Worm (Caenorhabditis elegans) whole organism, L4/young adult: ENCODE results near the gene algn-3.
"Not testable (repeated sequence)": the region's sequence is repeated elsewhere in the genome, so short reads cannot be mapped to it uniquely, and the experiment has no call there.

ENCODE experiments used
- W03F9.2 ChIP-seq: fragments of 150-350 bp; optimal IDR thresholded peaks from 2 replicates; lab custom pipeline; 2014; ENCODE audit warnings: missing biosample characterization, missing genetic modification characterization
- dao-5 ChIP-seq: sonication (generic microtip); optimal IDR thresholded peaks from 2 replicates; lab custom pipeline; 2016; ENCODE audit warnings: missing genotype, missing genetic modification characterization, moderate library complexity, missing compliant biosample characterization
- him-1 ChIP-seq: sonication (generic microtip); optimal IDR thresholded peaks from 2 replicates; lab custom pipeline; 2016; ENCODE audit warnings: missing genotype, missing genetic modification reagents, missing genetic modification characterization, missing compliant biosample characterization

Gene algn-3

DNA sequence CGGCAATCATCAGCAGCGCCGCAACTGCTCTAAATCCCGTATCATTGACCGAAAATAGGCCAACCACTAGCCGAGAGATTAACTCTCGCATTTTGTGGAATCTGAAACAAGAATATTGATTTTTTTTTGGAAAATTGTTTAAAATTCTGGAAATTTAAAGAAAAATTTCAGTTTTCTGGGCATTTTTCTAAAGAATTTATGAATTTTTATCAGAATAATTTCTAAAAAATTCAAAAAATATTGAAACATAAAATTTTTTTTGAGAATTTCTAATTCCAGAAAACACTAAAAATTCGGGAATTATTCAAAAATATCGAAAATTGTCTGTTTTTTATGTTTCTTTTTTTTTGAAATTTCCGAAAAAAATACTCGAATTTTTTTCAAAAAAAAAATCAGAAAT is at the start of gene algn-3:
algn-3 (minus strand) TSS at position 101 of the 400 bp plus-strand sequence.
- TF ChIP-seq him-1 (tag; lab: Kevin White, UChicago) = no peak
- TF ChIP-seq W03F9.2 (tag; lab: Kevin White, UChicago) = no peak
- TF ChIP-seq dao-5 (tag; lab: Kevin White, UChicago) = no peak

DNA sequence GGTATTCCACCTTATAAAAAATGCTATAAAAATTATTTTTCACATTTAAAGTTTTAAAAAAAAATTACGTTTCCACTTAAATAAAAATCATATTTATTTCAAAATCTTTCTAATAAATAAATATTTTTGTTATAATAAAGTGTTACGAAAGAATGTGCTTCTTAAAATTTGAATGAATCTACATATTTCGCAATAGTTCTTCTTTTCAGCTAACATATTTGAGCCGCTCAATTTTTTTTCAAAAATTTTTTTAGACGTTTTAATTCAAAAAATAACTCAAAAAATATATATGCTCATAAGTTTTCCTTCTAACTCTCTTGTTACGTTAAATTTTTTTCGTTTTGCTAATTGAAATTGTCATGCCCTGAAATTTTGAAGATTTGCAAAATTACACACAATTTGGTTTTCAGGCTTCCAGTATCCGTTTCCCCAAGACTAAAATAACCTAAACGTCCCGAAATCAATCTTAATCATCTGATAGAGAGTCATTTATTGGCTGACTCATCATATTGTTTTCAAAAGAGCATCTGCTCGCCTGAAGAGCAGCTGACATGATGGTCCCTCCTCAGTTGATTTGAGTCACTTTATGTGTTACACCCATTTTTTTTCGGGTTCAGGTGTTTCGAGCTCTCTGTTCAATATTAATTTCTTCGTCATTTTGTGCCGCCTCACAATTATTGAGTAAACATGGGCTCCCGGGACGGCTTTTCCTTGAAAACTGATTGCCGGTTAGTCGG is 45.8 kb upstream of the algn-3 start, which contains the start of gene efhd-1:
efhd-1 (plus strand) TSS at position 582 of the 737 bp plus-strand sequence.
- TF ChIP-seq W03F9.2 (tag; lab: Kevin White, UChicago) (no peak), dao-5 (tag; lab: Kevin White, UChicago) (no peak), him-1 (tag; lab: Kevin White, UChicago) (no peak)

DNA sequence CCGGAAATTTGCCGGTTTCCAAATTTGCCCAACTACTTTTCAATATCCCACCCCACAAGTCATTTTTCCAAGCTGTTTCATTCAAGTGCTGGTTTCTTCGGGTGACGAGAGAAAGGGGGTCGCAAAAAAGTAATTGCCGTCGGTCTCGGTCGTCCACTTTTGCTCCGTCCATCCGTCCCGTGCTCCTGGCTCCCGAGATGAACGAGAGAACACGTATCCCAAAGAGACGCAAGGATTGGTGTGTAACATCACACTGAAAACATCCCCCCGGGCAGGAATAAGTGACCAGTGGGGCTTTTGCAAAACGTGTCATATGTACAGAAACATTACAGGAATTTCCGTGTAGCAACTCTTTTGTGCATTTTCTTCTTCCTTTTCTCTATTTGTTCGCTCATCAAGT is 44.0 kb upstream of the algn-3 start:
- TF ChIP-seq him-1 (tag; lab: Kevin White, UChicago) (no peak), dao-5 (tag; lab: Kevin White, UChicago) (no peak), W03F9.2 (tag; lab: Kevin White, UChicago) (no peak)

DNA sequence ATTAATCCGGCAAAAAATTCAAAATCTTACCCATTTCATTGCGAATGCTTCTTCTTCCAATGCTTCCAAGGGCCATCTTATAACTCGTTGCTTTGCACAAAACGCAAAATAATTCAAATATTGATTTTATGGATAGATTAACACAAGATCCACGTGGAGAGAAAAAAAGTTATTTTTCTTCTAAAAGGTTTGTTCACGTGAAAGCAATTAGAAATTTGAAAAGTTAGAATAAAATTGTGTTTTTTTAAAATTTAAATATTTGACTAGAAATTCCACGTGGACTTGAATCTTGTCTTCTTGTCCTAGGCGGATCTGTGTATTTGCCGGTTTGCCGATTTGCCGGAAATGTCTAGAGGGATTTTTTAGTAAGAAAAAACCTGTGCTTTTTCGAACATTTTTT is 42.5 kb upstream of the algn-3 start, which contains the start of gene Y48B6A.5:
Y48B6A.5 (minus strand) TSS at position 101 of the 400 bp plus-strand sequence.
- no peak for TF ChIP-seq W03F9.2 (tag; lab: Kevin White, UChicago)
- no peak for TF ChIP-seq him-1 (tag; lab: Kevin White, UChicago)
- no peak for TF ChIP-seq dao-5 (tag; lab: Kevin White, UChicago)

DNA sequence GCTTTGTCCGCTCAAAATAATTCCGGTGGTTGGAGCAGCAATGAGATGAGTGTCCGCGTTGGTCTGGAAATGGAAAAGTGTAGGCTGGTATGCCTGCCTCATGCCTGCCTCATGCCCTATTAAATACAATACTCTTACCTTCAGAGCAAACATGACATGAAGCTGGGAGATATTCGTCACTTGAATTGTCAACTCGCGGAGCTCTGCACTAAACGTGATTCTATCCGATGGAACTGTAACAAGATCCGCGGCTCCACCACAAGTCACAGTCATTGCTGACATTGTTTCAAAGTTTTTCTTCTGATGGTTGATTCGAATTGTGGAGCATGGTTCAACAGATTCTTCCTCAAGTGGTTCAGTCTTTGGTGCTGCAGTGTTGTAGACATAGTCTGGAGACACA is 40.5 kb upstream of the algn-3 start:
- TF ChIP-seq him-1 (tag; lab: Kevin White, UChicago) (no peak), W03F9.2 (tag; lab: Kevin White, UChicago) (no peak), dao-5 (tag; lab: Kevin White, UChicago) (no peak)

DNA sequence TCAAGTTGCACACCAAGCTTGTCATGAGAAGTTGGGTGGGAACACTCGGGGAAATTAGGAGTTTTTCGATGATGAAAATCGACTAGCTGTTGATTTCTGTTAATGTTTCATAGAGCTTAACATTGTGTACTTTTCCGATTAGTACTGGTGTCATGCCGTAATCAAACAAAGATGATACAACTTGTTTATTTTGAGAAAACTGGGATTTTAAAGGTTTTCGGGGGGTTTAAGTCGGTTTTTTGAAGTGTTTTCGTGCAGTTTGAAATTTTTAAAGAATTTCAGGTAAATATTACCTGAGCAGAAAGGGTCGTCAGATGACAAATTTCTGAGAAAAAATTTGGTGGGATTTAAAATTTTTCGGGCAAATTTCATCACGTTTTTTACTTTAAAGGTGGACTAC is 38.9 kb upstream of the algn-3 start, which contains the start of gene eat-2:
eat-2 (minus strand) TSS at position 101 of the 400 bp plus-strand sequence.
- TF ChIP-seq him-1 (tag; lab: Kevin White, UChicago) = no peak
- no peak for TF ChIP-seq W03F9.2 (tag; lab: Kevin White, UChicago)
- no peak for TF ChIP-seq dao-5 (tag; lab: Kevin White, UChicago)

DNA sequence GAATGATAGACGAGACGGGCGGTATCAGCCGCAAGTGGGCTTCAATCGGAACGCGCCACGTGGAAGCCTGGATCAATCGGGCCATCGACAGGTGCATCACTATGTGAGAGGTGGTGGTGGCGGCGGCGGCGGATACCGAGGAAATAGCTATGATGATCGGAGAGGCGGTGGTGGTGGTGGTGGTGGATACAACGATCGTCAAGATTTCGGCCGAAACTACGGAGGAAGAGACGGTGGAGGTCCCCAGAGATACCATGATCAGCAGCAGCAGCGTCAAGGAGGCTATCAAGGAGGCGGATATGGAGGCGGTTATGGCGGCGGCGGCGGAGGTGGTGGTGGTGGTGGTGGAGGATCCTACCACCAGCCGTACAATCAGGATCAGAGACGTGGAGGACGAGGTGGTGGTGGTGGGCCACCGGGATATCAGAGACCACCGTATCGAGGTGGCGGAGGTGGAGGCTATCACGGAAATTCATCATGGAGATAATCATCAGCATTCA is 32.8 kb upstream of the algn-3 start:
- TF ChIP-seq him-1 (tag; lab: Kevin White, UChicago) (no peak), dao-5 (tag; lab: Kevin White, UChicago) (no peak), W03F9.2 (tag; lab: Kevin White, UChicago) (no peak)

DNA sequence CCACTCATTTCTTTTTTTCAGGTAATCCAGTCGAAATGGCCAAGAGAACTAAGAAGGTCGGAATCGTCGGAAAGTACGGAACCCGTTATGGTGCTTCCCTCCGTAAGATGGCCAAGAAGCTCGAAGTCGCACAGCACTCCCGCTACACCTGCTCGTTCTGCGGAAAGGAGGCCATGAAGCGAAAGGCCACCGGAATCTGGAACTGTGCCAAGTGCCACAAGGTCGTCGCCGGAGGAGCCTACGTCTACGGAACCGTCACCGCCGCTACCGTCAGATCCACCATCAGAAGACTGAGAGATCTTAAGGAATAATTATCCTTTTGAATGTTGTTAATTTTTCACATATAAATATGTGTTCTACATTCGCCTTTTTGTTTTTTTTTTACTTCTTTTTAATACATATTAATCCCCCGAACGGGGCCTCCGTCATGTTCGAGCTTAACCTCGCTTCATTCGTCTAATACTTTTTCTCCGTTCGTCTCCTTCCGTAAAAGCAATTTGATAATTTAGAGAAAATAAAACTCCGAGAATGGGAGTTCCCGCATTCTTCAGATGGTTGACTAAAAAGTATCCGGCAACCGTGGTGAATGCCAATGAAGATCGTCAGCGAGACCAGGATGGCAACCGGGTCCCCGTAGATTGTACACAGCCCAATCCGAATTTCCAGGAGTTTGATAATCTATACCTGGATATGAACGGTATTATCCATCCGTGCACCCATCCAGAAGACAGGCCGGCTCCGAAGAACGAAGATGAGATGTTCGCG is 22.8 kb upstream of the algn-3 start, which contains the start of the genes rpl-43 and xrn-2:
rpl-43 (plus strand) TSS at position 36 of the 765 bp plus-strand sequence.
xrn-2 (plus strand) TSS at position 510 of the 765 bp plus-strand sequence.
- TF ChIP-seq dao-5 (tag; lab: Kevin White, UChicago) (peak; percentile 17), him-1 (tag; lab: Kevin White, UChicago) (no peak)

DNA sequence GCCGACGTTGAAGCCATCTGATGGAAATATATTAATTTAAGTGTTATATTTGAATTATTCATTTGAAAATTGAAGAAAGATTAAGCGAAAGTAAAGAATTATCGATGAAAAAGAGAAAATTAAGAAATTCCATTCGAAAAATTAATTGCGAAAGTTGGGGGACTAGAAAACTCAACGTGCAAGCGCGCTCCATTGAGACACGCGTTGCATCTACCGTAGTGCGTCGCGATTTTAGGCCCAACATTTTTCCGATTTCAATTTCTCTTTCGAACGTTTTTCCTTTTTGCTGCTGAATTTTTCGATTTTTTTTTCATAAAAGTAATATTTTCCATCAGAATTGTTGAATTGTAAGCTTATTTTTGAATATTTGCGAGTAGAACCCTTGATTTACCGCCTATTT is 21.7 kb upstream of the algn-3 start, which contains the start of gene Y48B6A.1:
Y48B6A.1 (minus strand) TSS at position 17 of the 400 bp plus-strand sequence.
- TF ChIP-seq dao-5 (tag; lab: Kevin White, UChicago) (no peak), W03F9.2 (tag; lab: Kevin White, UChicago) (peak; percentile 97), him-1 (tag; lab: Kevin White, UChicago) (peak; percentile 75)

DNA sequence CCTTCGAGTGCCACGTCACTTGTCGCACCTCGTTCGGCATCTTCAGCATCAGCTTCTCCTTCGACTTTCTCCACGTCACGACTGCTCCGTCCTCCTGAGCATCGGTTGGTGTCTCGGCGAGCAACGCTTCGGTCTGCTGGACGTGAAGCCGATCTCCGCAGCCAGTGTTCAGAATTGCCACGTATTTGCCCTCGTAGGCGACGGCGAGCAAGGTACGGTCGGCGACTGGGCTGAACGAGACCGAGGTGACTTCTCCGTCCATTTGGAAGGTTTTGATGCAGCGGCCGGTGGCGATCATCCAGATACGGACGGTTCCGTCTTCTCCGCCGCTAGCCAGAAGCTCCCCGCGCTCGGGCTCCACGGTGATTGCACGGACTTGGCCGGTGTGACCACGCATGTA is 19.6 kb upstream of the algn-3 start:
- TF ChIP-seq W03F9.2 (tag; lab: Kevin White, UChicago) = no peak
- no peak for TF ChIP-seq dao-5 (tag; lab: Kevin White, UChicago)
- no peak for TF ChIP-seq him-1 (tag; lab: Kevin White, UChicago)

DNA sequence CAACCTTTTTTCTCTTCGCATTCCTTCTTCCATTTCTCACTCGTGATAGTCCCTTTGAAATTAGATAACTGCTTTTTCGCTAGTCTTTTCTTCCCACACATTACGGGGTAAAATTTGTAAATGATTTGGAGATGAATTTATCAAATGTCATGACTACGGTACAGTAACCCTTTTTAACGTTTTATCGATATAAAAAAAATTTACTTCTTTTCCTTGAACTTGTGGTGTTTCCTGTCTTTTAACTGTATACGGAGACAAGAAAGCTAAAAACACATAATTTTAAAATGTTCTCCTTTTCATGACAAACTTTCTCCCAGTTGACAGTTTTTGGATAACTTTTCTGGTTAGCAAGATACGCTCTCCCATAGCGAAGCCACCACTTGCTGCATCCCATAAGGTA is 17.4 kb upstream of the algn-3 start, which contains the start of gene W03H9.1:
W03H9.1 (minus strand) TSS at position 101 of the 400 bp plus-strand sequence.
- TF ChIP-seq dao-5 (tag; lab: Kevin White, UChicago) = no peak

DNA sequence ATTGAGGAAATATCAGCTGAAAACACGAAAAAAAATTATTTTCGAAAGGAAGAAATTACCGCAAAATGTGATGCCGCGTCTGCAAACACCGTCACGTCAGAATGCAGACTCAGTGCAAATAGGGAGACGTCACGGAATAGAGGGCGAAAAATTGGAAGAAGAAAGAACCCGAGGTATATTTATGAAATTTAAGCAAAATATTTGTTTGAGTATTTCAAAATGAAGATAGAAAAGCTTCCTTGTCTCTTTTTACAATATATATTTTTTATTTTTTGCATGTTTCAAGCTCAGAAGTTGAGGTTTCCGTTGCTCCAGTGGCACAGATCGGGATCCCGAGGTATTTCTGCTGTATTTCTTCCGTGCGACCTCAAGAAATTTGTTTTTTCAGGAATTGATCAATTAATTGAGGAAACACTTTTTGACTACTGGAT is 11.2 kb upstream of the algn-3 start, which contains the start of gene W03H9.2:
W03H9.2 (minus strand) TSS at position 32 of the 431 bp plus-strand sequence.
- TF ChIP-seq W03F9.2 (tag; lab: Kevin White, UChicago) (peak; percentile 27), him-1 (tag; lab: Kevin White, UChicago) (no peak)

DNA sequence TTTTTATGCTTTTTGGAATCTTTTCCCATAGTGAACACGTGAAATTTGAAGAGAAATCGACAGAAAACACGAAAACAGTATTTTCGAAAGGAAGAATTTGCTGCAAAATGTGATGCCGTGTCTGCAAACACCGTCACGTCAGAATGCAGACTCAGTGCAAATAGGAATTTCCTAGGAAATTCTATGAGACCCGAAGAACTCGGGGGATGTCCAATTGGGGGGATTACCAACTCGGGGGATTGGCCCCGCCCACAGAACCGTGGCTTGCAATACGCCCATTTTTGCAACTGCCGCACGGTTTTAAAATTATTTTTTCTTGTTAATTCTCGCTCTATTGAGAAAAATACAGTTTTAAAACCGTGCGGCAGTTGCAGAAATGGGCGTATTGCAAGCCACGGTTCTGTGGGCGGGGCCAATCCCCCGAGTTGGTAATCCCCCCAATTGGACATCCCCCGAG is 9.5 kb upstream of the algn-3 start, which contains the start of gene cacn-1:
cacn-1 (minus strand) TSS at position 51 of the 457 bp plus-strand sequence.
- TF ChIP-seq dao-5, W03F9.2, him-1 (tag; lab: Kevin White, UChicago): not testable (repeated sequence)
